Fruit fly (Drosophila melanogaster): ENCODE measurements around the gene CG17633.

DNA sequence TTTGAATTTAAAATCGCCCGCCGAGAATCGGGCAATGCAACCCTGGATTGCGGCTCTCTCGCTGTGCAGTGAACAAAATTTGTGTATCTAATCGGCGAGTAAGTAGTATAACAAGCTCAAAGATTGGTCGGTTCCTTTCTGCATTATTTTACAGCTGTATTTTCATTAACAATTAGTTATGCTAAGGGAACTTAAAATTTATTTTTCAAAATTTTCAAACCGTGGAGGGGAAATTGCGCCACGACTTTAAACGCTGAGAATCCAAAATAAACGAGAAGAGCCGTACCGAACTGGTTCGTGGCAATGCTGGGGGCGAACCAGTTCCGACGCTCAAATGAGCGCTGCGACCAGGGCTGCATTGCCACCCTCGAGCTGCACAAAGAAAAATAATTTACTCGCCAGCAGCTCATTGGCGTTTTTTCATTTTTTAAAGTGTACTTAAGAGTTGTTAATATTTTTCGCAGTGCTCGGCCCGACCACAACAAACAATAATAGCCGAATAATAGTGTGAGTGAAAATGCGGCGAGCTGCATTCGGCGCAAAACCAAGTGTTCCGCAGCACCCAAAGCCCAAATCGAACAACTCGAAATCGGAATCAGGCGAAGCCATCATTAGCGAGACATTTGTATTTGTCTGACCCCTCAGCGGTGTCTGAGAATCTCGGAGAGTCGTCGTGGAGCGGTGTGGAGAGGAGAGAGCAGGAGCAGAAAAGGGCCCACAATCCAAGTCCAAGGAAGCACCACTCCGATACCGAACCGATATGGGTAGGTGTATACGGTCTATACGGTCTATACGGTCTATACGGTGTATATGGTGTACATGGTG is 10.7 kb upstream of the CG17633 start, which contains the start of gene zf30C:
- TF ChIP-seq CG8478 (optimal IDR thresholded peaks at IDR 0.05) (no peak), pan (optimal IDR thresholded peaks at IDR 0.05) (no peak), Dll (optimal IDR thresholded peaks at IDR 0.05) (no peak), EcR (GFP tag; optimal IDR thresholded peaks at IDR 0.05) (no peak), usp (GFP tag; optimal IDR thresholded peaks at IDR 0.05) (no peak)
